Worm (Caenorhabditis elegans) whole organism, L3 larva: Measurements from ENCODE around the gene sru-6.

Experiments used
- R02D3.7 ChIP-seq: fragments of 150-350 bp; optimal IDR thresholded peaks from 2 replicates; lab custom pipeline; 2014; ENCODE audit warnings: missing biosample characterization, missing genetic modification characterization
- ZK546.5 ChIP-seq: sonication (generic microtip); optimal IDR thresholded peaks from 2 replicates; lab custom pipeline; 2017; ENCODE audit warnings: missing biosample characterization, missing genetic modification characterization
- aly-2 ChIP-seq: fragments of 150-350 bp; optimal IDR thresholded peaks from 2 replicates; lab custom pipeline; 2014; ENCODE audit warnings: missing biosample characterization, missing genetic modification characterization
- ama-1 ChIP-seq: fragments of 150-350 bp; optimal IDR thresholded peaks from 2 replicates; lab custom pipeline; 2018
- ceh-16 ChIP-seq: sonication (generic microtip); optimal IDR thresholded peaks from 2 replicates; lab custom pipeline; 2017; ENCODE audit warnings: missing biosample characterization, missing genetic modification characterization
- ceh-28 ChIP-seq: fragments of 150-350 bp; optimal IDR thresholded peaks from 2 replicates; lab custom pipeline; 2014; ENCODE audit warnings: missing biosample characterization, missing genetic modification reagents, missing genetic modification characterization
- ceh-82 ChIP-seq: fragments of 150-350 bp; optimal IDR thresholded peaks from 2 replicates; lab custom pipeline; 2014; ENCODE audit warnings: missing biosample characterization, missing genetic modification characterization
- daf-12 ChIP-seq: fragments of 150-350 bp; optimal IDR thresholded peaks from 2 replicates; lab custom pipeline; 2014; ENCODE audit warnings: missing biosample characterization, missing genetic modification reagents, missing genetic modification characterization
- egl-27 ChIP-seq: sonication (generic microtip); optimal IDR thresholded peaks from 4 replicates; lab custom pipeline; 2017; ENCODE audit warnings: missing biosample characterization, missing genetic modification reagents, missing genetic modification characterization
- egl-5 ChIP-seq: fragments of 150-350 bp; optimal IDR thresholded peaks from 2 replicates; lab custom pipeline; 2017; ENCODE audit warnings: missing biosample characterization, missing genetic modification reagents, missing genetic modification characterization, inconsistent platforms
- elt-1 ChIP-seq: fragments of 150-350 bp; optimal IDR thresholded peaks from 2 replicates; lab custom pipeline; 2014; ENCODE audit warnings: missing biosample characterization, missing genetic modification characterization
- elt-2 ChIP-seq: sonication (generic microtip); optimal IDR thresholded peaks from 2 replicates; lab custom pipeline; 2016; ENCODE audit warnings: missing genetic modification reagents, mild to moderate bottlenecking, missing genetic modification characterization, missing compliant biosample characterization
- elt-3 ChIP-seq, 3 experiments: fragments of 150-350 bp in 1 of 3; sonication (generic microtip) in 2 of 3; optimal IDR thresholded peaks; 2 replicates in 2 of 3; 4 replicates in 1 of 3; lab custom pipeline; 2014 to 2017; ENCODE audit warnings: missing biosample characterization in 3 of 3, missing genetic modification characterization in 3 of 3
- eor-1 ChIP-seq, 2 experiments: fragments of 150-350 bp; optimal IDR thresholded peaks; 2 replicates each; lab custom pipeline; 2014 to 2018; ENCODE audit warnings: missing biosample characterization in 2 of 2, missing genetic modification characterization in 2 of 2
- fkh-10 ChIP-seq: sonication (generic microtip); optimal IDR thresholded peaks from 2 replicates; lab custom pipeline; 2017; ENCODE audit warnings: missing biosample characterization, missing genetic modification reagents, missing genetic modification characterization
- fkh-2 ChIP-seq: fragments of 150-350 bp; optimal IDR thresholded peaks from 2 replicates; lab custom pipeline; 2014; ENCODE audit warnings: missing biosample characterization, missing genetic modification reagents, missing genetic modification characterization
- fos-1 ChIP-seq: fragments of 150-350 bp; optimal IDR thresholded peaks from 2 replicates; lab custom pipeline; 2014; ENCODE audit warnings: missing biosample characterization, missing genetic modification characterization
- hmg-11 ChIP-seq: sonication (generic microtip); optimal IDR thresholded peaks from 2 replicates; lab custom pipeline; 2016; ENCODE audit warnings: missing genetic modification characterization, missing compliant biosample characterization
- jun-1 ChIP-seq: fragments of 150-350 bp; optimal IDR thresholded peaks from 2 replicates; lab custom pipeline; 2014; ENCODE audit warnings: missing biosample characterization, missing genetic modification reagents, missing genetic modification characterization
- lin-15B ChIP-seq: fragments of 150-350 bp; optimal IDR thresholded peaks from 2 replicates; lab custom pipeline; 2014; ENCODE audit warnings: missing biosample characterization, missing genetic modification characterization
- lin-39 ChIP-seq: fragments of 150-350 bp; optimal IDR thresholded peaks from 2 replicates; lab custom pipeline; 2018; ENCODE audit warnings: missing biosample characterization, missing genetic modification reagents, missing genetic modification characterization
- lsy-12 ChIP-seq: sonication (generic microtip); optimal IDR thresholded peaks from 2 replicates; lab custom pipeline; 2016; ENCODE audit warnings: mild to moderate bottlenecking, missing genetic modification characterization, missing compliant biosample characterization
- mdl-1 ChIP-seq: fragments of 150-350 bp; optimal IDR thresholded peaks from 2 replicates; lab custom pipeline; 2014; ENCODE audit warnings: missing biosample characterization, missing genetic modification characterization
- mml-1 ChIP-seq: fragments of 150-350 bp; sonication (generic microtip); optimal IDR thresholded peaks from 3 replicates; lab custom pipeline; 2014; ENCODE audit warnings: missing biosample characterization, missing genetic modification characterization
- nfya-1 ChIP-seq: sonication (generic microtip); optimal IDR thresholded peaks from 2 replicates; lab custom pipeline; 2017; ENCODE audit warnings: missing genetic modification characterization, mild to moderate bottlenecking, missing compliant biosample characterization, antibody characterized with exemption, moderate library complexity; ENCODE audit not compliant: insufficient read depth
- nhr-11 ChIP-seq: fragments of 150-350 bp; optimal IDR thresholded peaks from 2 replicates; lab custom pipeline; 2014; ENCODE audit warnings: missing biosample characterization, missing genetic modification characterization
- nhr-12 ChIP-seq: fragments of 150-350 bp; optimal IDR thresholded peaks from 2 replicates; lab custom pipeline; 2014; ENCODE audit warnings: missing biosample characterization, missing genetic modification characterization
- nhr-23 ChIP-seq: fragments of 150-350 bp; optimal IDR thresholded peaks from 2 replicates; lab custom pipeline; 2014; ENCODE audit warnings: missing biosample characterization, missing genetic modification reagents, missing genetic modification characterization
- nhr-237 ChIP-seq: fragments of 150-350 bp; optimal IDR thresholded peaks from 2 replicates; lab custom pipeline; 2014; ENCODE audit warnings: missing biosample characterization, missing genetic modification characterization
- nhr-25 ChIP-seq: sonication (generic microtip); optimal IDR thresholded peaks from 2 replicates; lab custom pipeline; 2017; ENCODE audit warnings: missing biosample characterization, missing genetic modification characterization
- nhr-28 ChIP-seq: fragments of 150-350 bp; optimal IDR thresholded peaks from 2 replicates; lab custom pipeline; 2014; ENCODE audit warnings: missing biosample characterization, missing genetic modification characterization
- nhr-43 ChIP-seq: sonication (generic microtip); optimal IDR thresholded peaks from 2 replicates; lab custom pipeline; 2016; ENCODE audit warnings: mild to moderate bottlenecking, missing genetic modification characterization, missing compliant biosample characterization; ENCODE audit not compliant: poor library complexity, severe bottlenecking
- nhr-67 ChIP-seq: fragments of 150-350 bp; optimal IDR thresholded peaks from 2 replicates; lab custom pipeline; 2014; ENCODE audit warnings: missing biosample characterization, missing genetic modification characterization
- nhr-76 ChIP-seq: fragments of 150-350 bp; sonication (generic microtip); optimal IDR thresholded peaks from 5 replicates; lab custom pipeline; 2014; ENCODE audit warnings: missing biosample characterization, missing genetic modification characterization
- pha-4 ChIP-seq: fragments of 150-350 bp; optimal IDR thresholded peaks from 2 replicates; lab custom pipeline; 2014; ENCODE audit warnings: missing biosample characterization, missing genetic modification reagents, missing genetic modification characterization
- pqm-1 ChIP-seq: fragments of 150-350 bp; optimal IDR thresholded peaks from 2 replicates; lab custom pipeline; 2017; ENCODE audit warnings: missing biosample characterization, missing genetic modification characterization, inconsistent platforms
- sea-2 ChIP-seq: fragments of 150-350 bp; sonication (generic microtip); optimal IDR thresholded peaks from 4 replicates; lab custom pipeline; 2014; ENCODE audit warnings: missing biosample characterization, missing genetic modification reagents, missing genetic modification characterization
- skn-1 ChIP-seq: fragments of 150-350 bp; optimal IDR thresholded peaks from 2 replicates; lab custom pipeline; 2014; ENCODE audit warnings: missing biosample characterization, missing genetic modification characterization
- snpc-4 ChIP-seq: fragments of 150-350 bp; optimal IDR thresholded peaks from 2 replicates; lab custom pipeline; 2014; ENCODE audit warnings: missing biosample characterization, missing genetic modification characterization
- tbx-2 ChIP-seq: sonication (generic microtip); optimal IDR thresholded peaks from 2 replicates; lab custom pipeline; 2016; ENCODE audit warnings: mild to moderate bottlenecking, missing genetic modification characterization, missing compliant biosample characterization
- unc-39 ChIP-seq: sonication (generic microtip); optimal IDR thresholded peaks from 4 replicates; lab custom pipeline; 2017; ENCODE audit warnings: missing biosample characterization, missing genetic modification characterization
- unc-62 ChIP-seq: fragments of 150-350 bp; sonication (generic microtip); optimal IDR thresholded peaks from 4 replicates; lab custom pipeline; 2014; ENCODE audit warnings: missing biosample characterization, missing genetic modification reagents, missing genetic modification characterization
- zag-1 ChIP-seq: fragments of 150-350 bp; optimal IDR thresholded peaks from 2 replicates; lab custom pipeline; 2014; ENCODE audit warnings: missing biosample characterization, missing genetic modification characterization
- ztf-11 ChIP-seq: fragments of 150-350 bp; optimal IDR thresholded peaks from 2 replicates; lab custom pipeline; 2014; ENCODE audit warnings: missing biosample characterization, missing genetic modification characterization
- ztf-4 ChIP-seq: fragments of 150-350 bp; optimal IDR thresholded peaks from 2 replicates; lab custom pipeline; 2014; ENCODE audit warnings: missing biosample characterization, missing genetic modification characterization

sru-6 gene

DNA sequence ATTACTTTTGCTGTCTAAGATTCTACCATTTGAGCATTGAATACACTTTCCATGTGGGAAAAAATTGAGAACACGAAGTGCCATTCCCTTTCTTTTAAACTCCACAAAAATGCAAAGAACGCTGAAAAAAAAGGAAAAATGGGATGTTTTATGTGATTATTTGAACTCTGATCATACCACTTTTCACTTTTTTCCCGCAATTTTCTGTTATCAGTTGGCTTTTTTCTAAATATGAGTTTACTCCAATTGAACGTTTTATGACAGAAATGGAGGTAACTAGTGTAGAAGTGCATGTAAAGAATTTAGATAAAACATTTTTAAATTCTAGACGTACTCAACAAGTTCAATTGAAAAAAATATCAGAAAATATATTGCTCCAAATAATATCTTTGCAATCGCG lies 49.0 kb upstream of the sru-6 start:
- TF ChIP-seq pha-4 (tag; lab: Kevin White, UChicago) (peak; percentile 20), fos-1 (no peak), elt-2 (tag; lab: Kevin White, UChicago) (peak; percentile 79), snpc-4 (no peak), unc-62 (GFP tag; lab: Kevin White, UChicago) (no peak), sea-2 (no peak), pqm-1 (peak; percentile 28), ceh-16 (tag; lab: Kevin White, UChicago) (no peak), nhr-23 (tag; lab: Kevin White, UChicago) (no peak)

DNA sequence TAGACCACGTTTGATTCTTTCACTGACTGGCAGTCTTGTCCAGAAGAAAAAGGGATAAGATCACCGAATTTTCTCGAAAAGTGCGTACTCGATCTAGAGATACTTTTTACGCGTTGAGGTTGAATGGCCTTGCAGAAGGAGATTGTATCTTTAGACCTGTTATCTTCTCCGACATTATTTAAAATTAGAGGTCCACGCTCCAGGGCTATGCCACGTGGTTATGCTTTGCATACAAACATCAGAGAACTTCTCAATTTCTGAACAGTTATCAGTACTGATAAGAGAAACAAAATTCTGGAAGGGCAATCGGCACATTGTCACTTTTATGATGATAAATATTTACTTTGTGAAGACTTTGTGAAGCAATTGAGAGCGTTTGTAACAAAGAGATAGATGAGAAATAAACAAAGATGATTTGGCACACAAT lies 48.3 kb upstream of the sru-6 start:
- TF ChIP-seq mdl-1 (tag; lab: Kevin White, UChicago): peak; percentile 35
- TF ChIP-seq ztf-11 (tag; lab: Kevin White, UChicago): no peak
- TF ChIP-seq elt-3 (tag; optimal IDR thresholded peaks at IDR 0.05; lab: Kevin White, UChicago): peak in 2 of 3 experiments; percentile 22 to 50
- peak; percentile 67 for TF ChIP-seq lsy-12 (tag; lab: Kevin White, UChicago)
- TF ChIP-seq ceh-82 (tag; lab: Kevin White, UChicago): no peak
- TF ChIP-seq pqm-1: peak; percentile 96
- no peak for TF ChIP-seq fkh-2 (tag; lab: Kevin White, UChicago)
- TF ChIP-seq lin-39 (tag; lab: Kevin White, UChicago): no peak
- no peak for TF ChIP-seq ama-1 (lab: Kevin White, UChicago)
- peak; percentile 13 for TF ChIP-seq snpc-4
- no peak for TF ChIP-seq fkh-10 (GFP tag; lab: Kevin White, UChicago)
- TF ChIP-seq nhr-43 (tag; lab: Kevin White, UChicago): peak; percentile 53
- no peak for TF ChIP-seq ceh-16 (tag; lab: Kevin White, UChicago)
- TF ChIP-seq hmg-11 (tag; lab: Kevin White, UChicago): no peak
- TF ChIP-seq nhr-25 (tag; lab: Kevin White, UChicago): peak; percentile 88
- TF ChIP-seq nhr-12 (tag; lab: Kevin White, UChicago): no peak
- TF ChIP-seq ZK546.5: no peak
- TF ChIP-seq elt-1 (tag; lab: Kevin White, UChicago): peak; percentile 71
- peak; percentile 97 for TF ChIP-seq elt-2 (tag; lab: Kevin White, UChicago)
- TF ChIP-seq unc-62 (GFP tag; lab: Kevin White, UChicago): no peak
- TF ChIP-seq zag-1 (tag; lab: Kevin White, UChicago): no peak
- peak; percentile 58 for TF ChIP-seq fos-1
- peak; percentile 99 for TF ChIP-seq pha-4 (tag; lab: Kevin White, UChicago)
- TF ChIP-seq tbx-2 (tag; lab: Kevin White, UChicago): peak; percentile 9
- peak; percentile 86 for TF ChIP-seq skn-1 (tag; lab: Kevin White, UChicago)
- peak; percentile 30 for TF ChIP-seq ztf-4 (tag; lab: Kevin White, UChicago)
- TF ChIP-seq lin-15B: no peak
- no peak for TF ChIP-seq daf-12
- TF ChIP-seq mml-1 (tag; lab: Kevin White, UChicago): no peak
- no peak for TF ChIP-seq nhr-67 (tag; lab: Kevin White, UChicago)
- peak; percentile 64 for TF ChIP-seq jun-1 (tag; lab: Kevin White, UChicago)
- TF ChIP-seq nhr-28 (tag; lab: Kevin White, UChicago): no peak
- no peak for TF ChIP-seq egl-27 (tag; lab: Kevin White, UChicago)
- peak; percentile 88 for TF ChIP-seq nhr-23 (tag; lab: Kevin White, UChicago)
- peak; percentile 23 for TF ChIP-seq nfya-1
- TF ChIP-seq nhr-76 (tag; lab: Kevin White, UChicago): no peak
- no peak for TF ChIP-seq nhr-237
- no peak for TF ChIP-seq nhr-11 (tag; lab: Kevin White, UChicago)
- no peak for TF ChIP-seq sea-2

DNA sequence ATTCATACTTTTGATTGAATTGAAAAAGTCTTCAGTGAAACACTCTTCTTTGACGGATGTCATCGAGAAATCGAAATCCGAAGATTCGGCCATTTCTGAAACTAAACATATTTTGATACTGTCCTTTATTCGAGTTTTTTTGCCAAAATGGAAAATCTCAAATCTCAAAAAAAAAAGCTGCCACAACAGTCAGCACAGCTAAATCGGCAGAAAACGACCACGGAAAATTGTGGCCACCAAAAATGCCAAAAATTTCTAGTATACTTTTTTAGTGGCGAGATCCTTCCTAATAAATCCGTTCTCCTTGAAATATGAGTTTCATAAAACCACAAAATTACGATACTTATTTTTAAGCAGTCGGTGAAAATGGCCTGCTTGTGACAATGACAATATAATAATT lies 46.5 kb upstream of the sru-6 start, which contains the start of gene F38E11.9:
Gene F38E11.9, minus strand, starts transcription at position 101 of the 400 bp plus-strand sequence.
- TF ChIP-seq aly-2 (tag; lab: Kevin White, UChicago) (no peak), ceh-82 (tag; lab: Kevin White, UChicago) (no peak), snpc-4 (no peak), nhr-76 (tag; lab: Kevin White, UChicago) (no peak), lin-15B (no peak), R02D3.7 (tag; lab: Kevin White, UChicago) (no peak), ceh-28 (tag; lab: Kevin White, UChicago) (no peak), mdl-1 (tag; lab: Kevin White, UChicago) (no peak), eor-1 (tag; optimal IDR thresholded peaks at IDR 0.05; lab: Kevin White, UChicago) (no peak), egl-5 (tag; lab: Kevin White, UChicago) (no peak), tbx-2 (tag; lab: Kevin White, UChicago) (no peak), nhr-12 (tag; lab: Kevin White, UChicago) (no peak), lsy-12 (tag; lab: Kevin White, UChicago) (no peak), nhr-237 (no peak), nhr-28 (tag; lab: Kevin White, UChicago) (no peak), hmg-11 (tag; lab: Kevin White, UChicago) (no peak), nhr-11 (tag; lab: Kevin White, UChicago) (no peak), elt-2 (tag; lab: Kevin White, UChicago) (no peak), fkh-10 (GFP tag; lab: Kevin White, UChicago) (no peak), unc-39 (no peak)
